Fruit fly (Drosophila melanogaster): ENCODE measurements around the gene tub.

Gene tub

dm6 chr3R:4407325-4407724 lies 19.8 kb downstream of the tub start:
- TF ChIP-seq usp (GFP tag; optimal IDR thresholded peaks at IDR 0.05) = no peak
- TF ChIP-seq Dll (optimal IDR thresholded peaks at IDR 0.05) = no peak
- TF ChIP-seq CG8478 (optimal IDR thresholded peaks at IDR 0.05) = no peak
- TF ChIP-seq EcR (GFP tag; optimal IDR thresholded peaks at IDR 0.05) = no peak
- no peak for TF ChIP-seq psq (optimal IDR thresholded peaks at IDR 0.05)
- TF ChIP-seq pan (optimal IDR thresholded peaks at IDR 0.05) = no peak

- no peak for TF ChIP-seq Dll (optimal IDR thresholded peaks at IDR 0.05)
- no peak for TF ChIP-seq EcR (GFP tag; optimal IDR thresholded peaks at IDR 0.05)
- TF ChIP-seq usp (GFP tag; optimal IDR thresholded peaks at IDR 0.05) = no peak
- TF ChIP-seq pan (optimal IDR thresholded peaks at IDR 0.05) = no peak
- no peak for TF ChIP-seq CG8478 (optimal IDR thresholded peaks at IDR 0.05)
- TF ChIP-seq psq (optimal IDR thresholded peaks at IDR 0.05) = no peak
These were observed 28.6 kb downstream of the tub start, which contains the start of gene CG31528 for dm6 chr3R:4416138-4416537. Gene CG31528, plus strand, starts transcription at chr3R:4416438.

- TF ChIP-seq pan (optimal IDR thresholded peaks at IDR 0.05) = no peak
- TF ChIP-seq psq (optimal IDR thresholded peaks at IDR 0.05) = no peak
These were observed 31.9 kb downstream of the tub start, which contains the start of gene CG32944 for dm6 chr3R:4419482-4419881. Gene CG32944, minus strand, starts transcription at chr3R:4419578.

- TF ChIP-seq EcR (GFP tag; optimal IDR thresholded peaks at IDR 0.05) (no peak), CG8478 (optimal IDR thresholded peaks at IDR 0.05) (no peak), psq (optimal IDR thresholded peaks at IDR 0.05) (no peak), pan (optimal IDR thresholded peaks at IDR 0.05) (no peak), Dll (optimal IDR thresholded peaks at IDR 0.05) (no peak), usp (GFP tag; optimal IDR thresholded peaks at IDR 0.05) (no peak)
These were observed 39.2 kb downstream of the tub start, which contains the start of gene CG31525 for dm6 chr3R:4426730-4427129. Gene CG31525, plus strand, starts transcription at chr3R:4427030.

- TF ChIP-seq EcR (GFP tag; optimal IDR thresholded peaks at IDR 0.05) (no peak), pan (optimal IDR thresholded peaks at IDR 0.05) (peak; percentile 10), psq (optimal IDR thresholded peaks at IDR 0.05) (no peak), usp (GFP tag; optimal IDR thresholded peaks at IDR 0.05) (no peak), Dll (optimal IDR thresholded peaks at IDR 0.05) (no peak)
These were observed 41.3 kb downstream of the tub start, which contains the start of gene srl for dm6 chr3R:4428585-4429464. Gene srl, minus strand, starts transcription at chr3R:4429335.

- TF ChIP-seq EcR (GFP tag; optimal IDR thresholded peaks at IDR 0.05) (no peak), Dll (optimal IDR thresholded peaks at IDR 0.05) (peak; percentile 15)
These were observed 46.0 kb downstream of the tub start, which contains the start of the genes eIF3a and CG1074 for dm6 chr3R:4433441-4434077. Gene eIF3a, minus strand, starts transcription at chr3R:4433895. Gene CG1074, plus strand, starts transcription at chr3R:4433965.

- no peak for TF ChIP-seq Dll (optimal IDR thresholded peaks at IDR 0.05)
- TF ChIP-seq CG8478 (optimal IDR thresholded peaks at IDR 0.05) = no peak
These were observed 49.6 kb downstream of the tub start, which contains the start of the genes Lipt2 and CG14650 for dm6 chr3R:4437113-4437512. Gene Lipt2, minus strand, starts transcription at chr3R:4437329. Gene CG14650, plus strand, starts transcription at chr3R:4437387.

dm6 chr3R:4437817-4438216 lies 50.3 kb downstream of the tub start:
- TF ChIP-seq CG8478 (optimal IDR thresholded peaks at IDR 0.05) = no peak
- no peak for TF ChIP-seq Dll (optimal IDR thresholded peaks at IDR 0.05)
- no peak for TF ChIP-seq pan (optimal IDR thresholded peaks at IDR 0.05)
- TF ChIP-seq usp (GFP tag; optimal IDR thresholded peaks at IDR 0.05) = no peak
- no peak for TF ChIP-seq EcR (GFP tag; optimal IDR thresholded peaks at IDR 0.05)
- TF ChIP-seq psq (optimal IDR thresholded peaks at IDR 0.05) = no peak
